Fruit fly (Drosophila melanogaster) whole organism, prepupa: ENCODE measurements around the gene CG43843.
A peak's percentile ranks its signal among the peaks of the same experiment; 100 is the strongest.

ENCODE experiments used
- CG10631 ChIP-seq: fragments of 200-800 bp; sonication (Bioruptor generic); optimal IDR thresholded peaks from 2 replicates; lab custom pipeline; 2016; ENCODE audit warnings: missing biosample characterization, missing genetic modification characterization
- CG11294 ChIP-seq: fragments of 200-800 bp; sonication (Bioruptor generic); IDR thresholded peaks from 2 replicates; pipeline ENCODE4 v1.3.6; 2022; ENCODE audit warnings: missing biosample characterization, missing genetic modification characterization
- CG11762 ChIP-seq: fragments of 200-800 bp; sonication (Bioruptor generic); optimal IDR thresholded peaks from 3 replicates; lab custom pipeline; 2016; ENCODE audit warnings: missing biosample characterization, missing genetic modification characterization; ENCODE audit not compliant: insufficient read depth
- CG15336 ChIP-seq: fragments of 200-800 bp; sonication (Bioruptor generic); IDR thresholded peaks from 2 replicates; pipeline ENCODE4 v1.3.6; 2022; ENCODE audit warnings: missing biosample characterization, missing genetic modification characterization
- CG1621 ChIP-seq: fragments of 200-800 bp; sonication (Bioruptor generic); optimal IDR thresholded peaks from 3 replicates; lab custom pipeline; 2018; ENCODE audit warnings: missing biosample characterization, mild to moderate bottlenecking, missing genetic modification characterization
- CG16779 ChIP-seq: fragments of 200-800 bp; sonication (Bioruptor generic); optimal IDR thresholded peaks from 3 replicates; lab custom pipeline; 2017; ENCODE audit warnings: missing biosample characterization, mild to moderate bottlenecking, missing genetic modification characterization
- CG3032 ChIP-seq: fragments of 200-800 bp; optimal IDR thresholded peaks from 2 replicates; lab custom pipeline; 2019; ENCODE audit warnings: missing biosample characterization, mild to moderate bottlenecking, missing genetic modification characterization, moderate library complexity
- CG31627 ChIP-seq: fragments of 200-800 bp; sonication (Bioruptor generic); optimal IDR thresholded peaks from 3 replicates; lab custom pipeline; 2016; ENCODE audit warnings: missing biosample characterization, missing genetic modification characterization
- CG34406 ChIP-seq: fragments of 200-800 bp; sonication (Bioruptor generic); optimal IDR thresholded peaks from 3 replicates; lab custom pipeline; 2016; ENCODE audit warnings: missing biosample characterization, missing genetic modification characterization
- CG4318 ChIP-seq: fragments of 200-800 bp; sonication (Bioruptor generic); optimal IDR thresholded peaks from 3 replicates; lab custom pipeline; 2017; ENCODE audit warnings: missing biosample characterization, mild to moderate bottlenecking, missing genetic modification characterization
- CG6163 ChIP-seq: fragments of 200-800 bp; sonication (Bioruptor generic); IDR thresholded peaks from 3 replicates; pipeline ENCODE4 v1.3.6; 2022; ENCODE audit warnings: missing biosample characterization, missing genetic modification characterization
- CG6276 ChIP-seq: fragments of 200-800 bp; sonication (Bioruptor generic); optimal IDR thresholded peaks from 2 replicates; lab custom pipeline; 2017; ENCODE audit warnings: missing biosample characterization, mild to moderate bottlenecking, missing genetic modification characterization
- CG6792 ChIP-seq: fragments of 200-800 bp; sonication (Bioruptor generic); optimal IDR thresholded peaks from 3 replicates; lab custom pipeline; 2016; ENCODE audit warnings: missing biosample characterization, missing genetic modification characterization
- CG6808 ChIP-seq: fragments of 200-800 bp; sonication (Bioruptor generic); optimal IDR thresholded peaks from 3 replicates; lab custom pipeline; 2017; ENCODE audit warnings: missing biosample characterization, missing genetic modification characterization, mild to moderate bottlenecking, moderate library complexity, missing genetic modification reagents
- CG7368 ChIP-seq: fragments of 200-800 bp; sonication (Bioruptor generic); optimal IDR thresholded peaks from 3 replicates; lab custom pipeline; 2016; ENCODE audit warnings: missing biosample characterization, missing genetic modification characterization
- CG8119 ChIP-seq: fragments of 200-800 bp; sonication (Bioruptor generic); IDR thresholded peaks from 3 replicates; pipeline ENCODE4 v1.3.6; 2022; ENCODE audit warnings: missing biosample characterization, missing genetic modification characterization
- CG8632 ChIP-seq: fragments of 200-800 bp; sonication (Bioruptor generic); optimal IDR thresholded peaks from 3 replicates; lab custom pipeline; 2016; ENCODE audit warnings: missing biosample characterization, missing genetic modification characterization
- CG9139 ChIP-seq: fragments of 200-800 bp; sonication (Bioruptor generic); optimal IDR thresholded peaks from 3 replicates; lab custom pipeline; 2017; ENCODE audit warnings: missing biosample characterization, mild to moderate bottlenecking, missing genetic modification characterization
- Eip75B ChIP-seq: fragments of 200-800 bp; sonication (Bioruptor generic); optimal IDR thresholded peaks from 3 replicates; lab custom pipeline; 2016; ENCODE audit warnings: missing biosample characterization, missing genetic modification characterization
- Eip78C ChIP-seq: fragments of 200-800 bp; sonication (Bioruptor generic); peaks from one replicate; lab custom pipeline; 2016; ENCODE audit warnings: missing biosample characterization, missing genetic modification characterization
- Ets21C ChIP-seq: fragments of 200-800 bp; sonication (Bioruptor generic); optimal IDR thresholded peaks from 3 replicates; lab custom pipeline; 2016; ENCODE audit warnings: missing biosample characterization, missing genetic modification characterization
- Gug ChIP-seq: fragments of 200-800 bp; sonication (Bioruptor generic); IDR thresholded peaks from 2 replicates; pipeline ENCODE4 v1.3.6; 2022; ENCODE audit warnings: missing biosample characterization, missing genetic modification characterization
- Hr39 ChIP-seq: fragments of 200-800 bp; sonication (Bioruptor generic); optimal IDR thresholded peaks from 2 replicates; lab custom pipeline; 2016; ENCODE audit warnings: missing biosample characterization, missing genetic modification characterization
- Hr4 ChIP-seq: fragments of 200-800 bp; sonication (Bioruptor generic); optimal IDR thresholded peaks from 3 replicates; lab custom pipeline; 2016; ENCODE audit warnings: missing biosample characterization, missing genetic modification characterization
- Lpt ChIP-seq: fragments of 200-800 bp; sonication (Bioruptor generic); optimal IDR thresholded peaks from 3 replicates; lab custom pipeline; 2016; ENCODE audit warnings: missing biosample characterization, missing genetic modification characterization
- Met ChIP-seq: fragments of 200-800 bp; sonication (Bioruptor generic); optimal IDR thresholded peaks from 3 replicates; lab custom pipeline; 2016; ENCODE audit warnings: missing biosample characterization, missing genetic modification characterization
- OdsH ChIP-seq: fragments of 200-800 bp; sonication (Bioruptor generic); optimal IDR thresholded peaks from 3 replicates; lab custom pipeline; 2016; ENCODE audit warnings: missing biosample characterization, missing genetic modification characterization
- Sox102F ChIP-seq: fragments of 200-800 bp; sonication (Bioruptor generic); optimal IDR thresholded peaks from 2 replicates; lab custom pipeline; 2016; ENCODE audit warnings: missing biosample characterization, mild to moderate bottlenecking, missing genetic modification characterization
- achi ChIP-seq: fragments of 200-800 bp; sonication (Bioruptor generic); optimal IDR thresholded peaks from 3 replicates; lab custom pipeline; 2016; ENCODE audit warnings: missing biosample characterization, missing genetic modification characterization
- cyc ChIP-seq: fragments of 200-800 bp; sonication (Bioruptor generic); optimal IDR thresholded peaks from 3 replicates; lab custom pipeline; 2016; ENCODE audit warnings: missing biosample characterization, missing genetic modification characterization
- dac ChIP-seq: fragments of 200-800 bp; sonication (Bioruptor generic); optimal IDR thresholded peaks from 2 replicates; lab custom pipeline; 2017; ENCODE audit warnings: missing biosample characterization, mild to moderate bottlenecking, missing genetic modification characterization
- eg ChIP-seq: fragments of 200-800 bp; sonication (Bioruptor generic); IDR thresholded peaks from 3 replicates; pipeline ENCODE4 v1.3.6; 2022; ENCODE audit warnings: missing biosample characterization, missing genetic modification characterization
- esn ChIP-seq: fragments of 200-800 bp; sonication (Bioruptor generic); optimal IDR thresholded peaks from 2 replicates; lab custom pipeline; 2016; ENCODE audit warnings: missing biosample characterization, mild to moderate bottlenecking, missing genetic modification characterization, moderate library complexity
- fd59A ChIP-seq: fragments of 200-800 bp; sonication (Bioruptor generic); optimal IDR thresholded peaks from 2 replicates; lab custom pipeline; 2017; ENCODE audit warnings: missing biosample characterization, mild to moderate bottlenecking, missing genetic modification characterization, missing genetic modification reagents
- fd85E ChIP-seq: fragments of 200-800 bp; sonication (Bioruptor generic); optimal IDR thresholded peaks from 3 replicates; lab custom pipeline; 2016; ENCODE audit warnings: missing biosample characterization, missing genetic modification characterization
- fkh ChIP-seq: fragments of 200-800 bp; sonication (Bioruptor generic); optimal IDR thresholded peaks from 3 replicates; lab custom pipeline; 2017; ENCODE audit warnings: missing biosample characterization, mild to moderate bottlenecking, missing genetic modification characterization, moderate library complexity
- lz ChIP-seq: fragments of 200-800 bp; sonication (Bioruptor generic); optimal IDR thresholded peaks from 3 replicates; lab custom pipeline; 2016; ENCODE audit warnings: missing biosample characterization, missing genetic modification characterization
- net ChIP-seq: fragments of 200-800 bp; sonication (Bioruptor generic); optimal IDR thresholded peaks from 3 replicates; lab custom pipeline; 2016; ENCODE audit warnings: missing biosample characterization, missing genetic modification characterization
- svp ChIP-seq: fragments of 200-800 bp; sonication (Bioruptor generic); peaks from one replicate; lab custom pipeline; 2016; ENCODE audit warnings: missing biosample characterization, missing genetic modification characterization
- vri ChIP-seq: fragments of 200-800 bp; sonication (Bioruptor generic); optimal IDR thresholded peaks from 3 replicates; lab custom pipeline; 2016; ENCODE audit warnings: missing biosample characterization, mild to moderate bottlenecking, missing genetic modification characterization

The CG43843 gene

DNA sequence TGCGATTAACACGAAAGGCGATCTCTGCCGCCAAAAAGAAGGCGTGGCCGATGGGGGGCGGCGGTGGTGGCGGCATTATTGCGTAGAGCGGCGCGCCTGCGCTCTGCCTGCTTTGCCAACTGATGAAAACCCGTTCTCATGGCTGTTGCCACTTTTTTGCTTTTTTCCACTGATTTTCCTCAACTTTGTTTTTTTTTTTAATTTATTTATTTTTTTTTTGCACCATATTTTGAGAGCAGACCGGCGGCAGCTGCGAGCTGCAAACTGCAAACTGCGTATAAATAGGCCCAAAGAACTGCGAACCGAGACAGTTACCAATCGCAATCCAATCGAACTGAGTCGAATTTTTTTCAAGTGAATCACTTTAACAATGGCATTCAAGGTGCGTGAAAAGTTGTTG lies 38.1 kb downstream of the CG43843 start, which contains the start of gene CG42323:
CG42323 (plus strand) TSS at position 302 of the 400 bp plus-strand sequence.
- TF ChIP-seq dac, result no peak
- peak; percentile 77 for TF ChIP-seq eg (GFP tag; lab: Robert Waterston, UW)
- TF ChIP-seq CG6792 (GFP tag; lab: Kevin White, UChicago), result no peak
- no peak for TF ChIP-seq fd59A (GFP tag; lab: Kevin White, UChicago)
- TF ChIP-seq Hr39, result no peak
- TF ChIP-seq CG9139 (GFP tag; lab: Kevin White, UChicago), result no peak
- TF ChIP-seq Sox102F (GFP tag; lab: Kevin White, UChicago), result no peak
- TF ChIP-seq cyc (GFP tag; lab: Kevin White, UChicago), result no peak
- no peak for TF ChIP-seq Hr4 (GFP tag; lab: Kevin White, UChicago)
- no peak for TF ChIP-seq svp (GFP tag; lab: Kevin White, UChicago)
- TF ChIP-seq CG3032, result no peak
- TF ChIP-seq OdsH (GFP tag; lab: Kevin White, UChicago), result no peak
- no peak for TF ChIP-seq Met (GFP tag; lab: Kevin White, UChicago)
- TF ChIP-seq Eip75B, result no peak
- TF ChIP-seq CG1621, result no peak
- peak; percentile 42 for TF ChIP-seq CG6276
- TF ChIP-seq net (GFP tag; lab: Kevin White, UChicago), result no peak
- no peak for TF ChIP-seq Gug (GFP tag; lab: Robert Waterston, UW)
- no peak for TF ChIP-seq Lpt (GFP tag; lab: Kevin White, UChicago)
- TF ChIP-seq CG15336, result peak; percentile 62
- no peak for TF ChIP-seq CG11294 (GFP tag; lab: Robert Waterston, UW)
- TF ChIP-seq CG8119 (GFP tag; lab: Robert Waterston, UW), result 0 out of 3 replicates have a peak, but pooled peaks have one; percentile 43
- no peak for TF ChIP-seq fd85E (GFP tag; lab: Kevin White, UChicago)
- TF ChIP-seq vri (GFP tag; lab: Kevin White, UChicago), result no peak
- no peak for TF ChIP-seq CG6808
- TF ChIP-seq achi (GFP tag; lab: Kevin White, UChicago), result no peak
- 0 out of 3 replicates have a peak, but pooled peaks have one; percentile 22 for TF ChIP-seq CG6163
- TF ChIP-seq CG34406 (GFP tag; lab: Kevin White, UChicago), result no peak
- TF ChIP-seq CG10631 (GFP tag; lab: Kevin White, UChicago), result no peak
- TF ChIP-seq CG11762, result no peak

DNA sequence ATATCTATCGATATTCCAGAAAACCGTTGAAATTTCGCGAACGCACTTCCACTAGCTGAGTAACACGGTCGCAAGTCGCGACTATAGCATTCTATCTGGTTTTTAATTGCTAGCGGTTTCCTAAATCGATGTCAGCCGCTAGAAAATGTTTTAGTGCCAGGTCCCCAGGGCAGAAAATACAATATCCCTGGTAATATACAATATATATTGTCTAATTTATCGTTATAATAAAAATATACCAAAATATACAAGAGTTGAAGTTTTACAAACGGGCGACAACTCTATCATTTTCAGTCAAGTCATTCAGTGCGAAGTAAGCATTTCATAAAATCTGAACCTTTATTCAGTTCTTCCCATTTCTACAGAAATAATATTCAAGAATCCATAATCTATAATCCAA lies 45.1 kb downstream of the CG43843 start, which contains the start of gene CG15056:
CG15056 (plus strand) TSS at position 301 of the 400 bp plus-strand sequence.
- TF ChIP-seq CG31627, result no peak
- TF ChIP-seq fd85E (GFP tag; lab: Kevin White, UChicago), result no peak
- TF ChIP-seq CG7368 (GFP tag; lab: Kevin White, UChicago), result no peak
- TF ChIP-seq CG34406 (GFP tag; lab: Kevin White, UChicago), result no peak
- no peak for TF ChIP-seq CG6163
- no peak for TF ChIP-seq Eip75B
- TF ChIP-seq Ets21C (GFP tag; lab: Kevin White, UChicago), result no peak
- no peak for TF ChIP-seq achi (GFP tag; lab: Kevin White, UChicago)
- no peak for TF ChIP-seq Hr39
- no peak for TF ChIP-seq OdsH (GFP tag; lab: Kevin White, UChicago)
- no peak for TF ChIP-seq esn (GFP tag; lab: Kevin White, UChicago)
- TF ChIP-seq CG11294 (GFP tag; lab: Robert Waterston, UW), result no peak
- TF ChIP-seq svp (GFP tag; lab: Kevin White, UChicago), result no peak
- no peak for TF ChIP-seq CG6276
- TF ChIP-seq, all 60 proteins: peak for 0

DNA sequence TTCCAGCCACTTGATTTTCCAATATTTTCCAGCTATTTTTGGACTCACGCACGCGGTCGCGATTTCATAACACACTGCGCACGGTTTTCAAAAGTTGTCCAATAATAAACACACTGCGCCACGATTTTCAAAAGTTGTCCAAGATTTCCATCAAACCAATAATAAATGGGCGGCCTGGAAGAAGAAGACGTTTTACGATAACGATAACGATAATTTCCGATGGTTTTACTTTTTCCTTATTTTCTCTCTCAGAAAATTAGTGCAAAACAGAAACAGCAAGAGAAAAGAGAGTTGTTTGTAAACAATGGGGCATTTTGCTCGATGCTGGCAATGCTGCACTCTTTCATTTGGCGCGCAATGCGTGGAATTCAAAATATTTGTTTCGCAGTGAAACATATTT lies 50.3 kb downstream of the CG43843 start, which contains the start of gene Nt5b:
Nt5b (minus strand) TSS at position 207 of the 400 bp plus-strand sequence.
- TF ChIP-seq fkh (peak; percentile 64), CG4318 (GFP tag; lab: Kevin White, UChicago) (no peak)

DNA sequence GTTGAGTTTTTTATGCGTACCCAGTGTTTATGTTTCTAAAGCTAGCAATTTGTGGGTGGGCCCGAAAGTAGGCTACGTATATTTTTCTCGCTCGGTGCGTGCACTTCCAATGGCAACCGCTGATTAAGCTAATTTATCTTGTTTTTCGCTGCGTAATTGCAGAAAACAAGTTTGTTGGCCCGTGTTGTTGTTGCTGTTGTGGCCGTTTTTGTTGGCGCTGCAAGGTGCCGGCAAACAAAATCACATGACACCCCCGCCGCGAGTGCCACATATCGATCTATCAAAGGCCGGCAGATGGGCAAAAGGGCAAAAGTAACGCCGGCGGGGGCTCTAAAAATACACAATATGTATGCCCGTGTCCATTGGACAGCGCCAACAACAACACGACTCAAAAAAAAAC lies 50.8 kb downstream of the CG43843 start:
- TF ChIP-seq fkh, result no peak
- 0 out of 3 replicates have a peak, but pooled peaks have one; percentile 9 for TF ChIP-seq eg (GFP tag; lab: Robert Waterston, UW)
- no peak for TF ChIP-seq CG6792 (GFP tag; lab: Kevin White, UChicago)
- TF ChIP-seq Eip78C (GFP tag; lab: Kevin White, UChicago), result peak; percentile 12
- TF ChIP-seq Gug (GFP tag; lab: Robert Waterston, UW), result no peak
- TF ChIP-seq lz (GFP tag; lab: Kevin White, UChicago), result no peak
- no peak for TF ChIP-seq CG16779
- no peak for TF ChIP-seq CG3032
- no peak for TF ChIP-seq esn (GFP tag; lab: Kevin White, UChicago)
- TF ChIP-seq Hr4 (GFP tag; lab: Kevin White, UChicago), result no peak
- TF ChIP-seq CG8632, result no peak
- no peak for TF ChIP-seq CG6163
- no peak for TF ChIP-seq CG9139 (GFP tag; lab: Kevin White, UChicago)
